Fruit fly (Drosophila melanogaster) whole organism, embryonic: ENCODE measurements around the gene cd.

ENCODE experiments used
- emc ChIP-seq: fragments of 200-800 bp; sonication (Bioruptor generic); optimal IDR thresholded peaks from 2 replicates; lab custom pipeline; 2016; ENCODE audit warnings: missing biosample characterization, missing genetic modification characterization
- ewg ChIP-seq: fragments of 200-800 bp; sonication (Bioruptor generic); optimal IDR thresholded peaks from 3 replicates; lab custom pipeline; 2017; ENCODE audit warnings: mild to moderate bottlenecking, missing biosample characterization, missing genetic modification reagents, missing genetic modification characterization
- row ChIP-seq: fragments of 200-800 bp; sonication (Bioruptor generic); IDR thresholded peaks from 3 replicates; pipeline ENCODE4 v1.3.6; 2022; ENCODE audit warnings: missing biosample characterization, missing genetic modification characterization

DNA sequence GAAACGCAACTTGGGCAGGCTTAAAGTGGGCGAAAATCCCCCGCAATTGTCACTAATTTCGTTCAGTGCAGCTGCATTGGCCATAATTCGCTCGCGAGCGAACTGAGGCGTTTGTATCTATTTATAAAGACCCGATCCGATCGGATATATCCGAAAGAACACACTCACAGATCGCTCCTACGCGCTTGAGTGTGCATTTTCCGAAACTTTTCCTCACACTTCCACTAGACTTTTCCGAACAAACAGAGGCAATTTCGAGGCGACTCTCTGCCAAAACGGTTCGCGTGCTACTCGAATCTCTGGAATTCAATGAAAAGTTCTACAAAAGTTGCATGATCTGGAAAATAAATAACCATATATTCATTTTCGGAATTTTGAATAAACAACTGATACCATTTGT is 7.0 kb downstream of the cd start, which contains the start of the genes CG6972 and CCAP:
- TF ChIP-seq emc (GFP tag; lab: Kevin White, UChicago): no peak
- TF ChIP-seq row (GFP tag; lab: Robert Waterston, UW): no peak
- TF ChIP-seq ewg (GFP tag; lab: Kevin White, UChicago): no peak
